Fruit fly (Drosophila melanogaster) whole organism: ENCODE data around the gene Zip88E.

ENCODE experiments used
- CG8478 ChIP-seq: fragments of >200 bp; optimal IDR thresholded peaks from 2 replicates; lab custom pipeline; 2018; ENCODE audit warnings: inconsistent platforms
- Dll ChIP-seq: fragments of >200 bp; optimal IDR thresholded peaks from 2 replicates; lab custom pipeline; 2017
- EcR ChIP-seq, 2 experiments: fragments of >200 bp; optimal IDR thresholded peaks; 2 replicates each; lab custom pipeline; 2017; ENCODE audit warnings: missing biosample characterization in 2 of 2, missing genetic modification characterization in 2 of 2, missing genetic modification reagents in 2 of 2
- pan ChIP-seq: fragments of >200 bp; optimal IDR thresholded peaks from 2 replicates; lab custom pipeline; 2017
- usp ChIP-seq: fragments of >200 bp; optimal IDR thresholded peaks from 2 replicates; lab custom pipeline; 2017; ENCODE audit warnings: missing biosample characterization, missing genetic modification characterization, mixed read lengths

- TF ChIP-seq Dll (lab: Kevin White, UChicago) = no peak
- no peak for TF ChIP-seq CG8478 (lab: Kevin White, UChicago)
- no peak for TF ChIP-seq EcR (GFP tag; optimal IDR thresholded peaks at IDR 0.05; lab: Kevin White, UChicago)
- peak; percentile 3 for TF ChIP-seq pan
- no peak for TF ChIP-seq usp (GFP tag; lab: Kevin White, UChicago)
Measured at dm6 chr3R:15289828-15290641, 21.6 kb downstream of the Zip88E start.
